Comparison of ENCODE assay signal across 3 fruit fly cellular contexts in the genomic region with DNA sequence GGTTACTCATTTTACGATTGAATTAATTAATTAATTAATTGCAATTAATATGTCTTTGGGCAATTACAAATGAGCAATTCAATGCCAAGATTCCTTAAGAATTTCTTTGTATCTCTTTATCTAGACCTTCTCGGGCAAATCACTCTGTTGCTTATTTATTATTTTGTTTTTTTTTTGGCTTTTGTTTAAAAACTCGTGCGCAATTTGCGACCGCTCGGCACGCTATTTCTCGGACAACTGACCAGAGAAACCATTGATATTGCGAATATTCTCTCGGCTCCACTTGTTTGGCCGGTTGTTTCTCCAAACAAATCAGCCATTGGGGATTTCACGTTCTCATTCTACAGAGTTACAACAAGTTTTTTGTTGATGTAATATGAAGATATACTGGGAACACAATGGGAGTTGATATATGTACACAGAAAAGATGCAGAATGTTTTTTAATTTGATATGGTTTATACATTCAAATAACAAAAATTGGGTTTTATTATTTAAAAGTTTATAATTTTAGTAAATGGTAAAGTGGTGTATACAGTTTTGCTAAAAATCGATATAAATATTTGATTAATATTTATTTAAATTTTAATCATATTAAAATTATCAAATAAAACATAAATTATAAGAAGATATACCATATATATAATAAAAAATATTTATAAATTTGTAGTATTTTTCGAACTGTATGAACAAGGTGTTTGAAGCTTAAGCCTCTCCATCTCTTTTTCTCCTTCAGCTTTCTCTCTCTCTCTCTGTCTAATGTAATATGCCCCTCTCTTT.
A peak's percentile ranks its signal among the peaks of the same experiment; 100 is the strongest.
TF ChIP-seq lines count a peak whose summit lies in the region.

A gene (minus strand): TSS at position 243 of the 778 bp plus-strand sequence.

TF ChIP-seq in whole organism, embryonic, 481 proteins besides CTCF, POLR2A, EP300 and RAD21 (continued from another document and continues in another):
- TF ChIP-seq CG15601 (tag; optimal IDR thresholded peaks at IDR 0.05; lab: Kevin White, UChicago) (peak; percentile 35), CG30403 (GFP tag; optimal IDR thresholded peaks at IDR 0.05; lab: Kevin White, UChicago) (peak; percentile 18), NFAT (GFP tag; IDR thresholded peaks at IDR 0.05; lab: Robert Waterston, UW) (no peak), salm (tag; optimal IDR thresholded peaks at IDR 0.05; lab: Kevin White, UChicago) (no peak), CG18599 (GFP tag; optimal IDR thresholded peaks at IDR 0.05; lab: Kevin White, UChicago) (peak; percentile 21), CG6854 (GFP tag; optimal IDR thresholded peaks at IDR 0.05; lab: Kevin White, UChicago) (no peak), Drgx (GFP tag; IDR thresholded peaks at IDR 0.05; lab: Robert Waterston, UW) (peak; percentile 49), slbo (GFP tag; IDR thresholded peaks at IDR 0.05; lab: Robert Waterston, UW) (peak; percentile 62), CG2712 (tag; optimal IDR thresholded peaks at IDR 0.05; lab: Kevin White, UChicago) (peak; percentile 49), CG12071 (GFP tag; optimal IDR thresholded peaks at IDR 0.05; lab: Kevin White, UChicago) (no peak), CG8388 (GFP tag; optimal IDR thresholded peaks at IDR 0.05; lab: Kevin White, UChicago) (peak; percentile 48), lola (GFP tag; optimal IDR thresholded peaks at IDR 0.05; lab: Kevin White, UChicago) (peak in 1 of 3 experiments; percentile 39), dmrt11E (tag; optimal IDR thresholded peaks at IDR 0.05; lab: Kevin White, UChicago) (peak; percentile 21), CG17186 (GFP tag; optimal IDR thresholded peaks at IDR 0.05; lab: Kevin White, UChicago) (no peak), peb (GFP tag; IDR thresholded peaks at IDR 0.05; lab: Robert Waterston, UW) (no peak), CG9932 (GFP tag; IDR thresholded peaks at IDR 0.05; lab: Robert Waterston, UW) (peak; percentile 39; the same call in 1 of the 2 replicates), phol (tag; optimal IDR thresholded peaks at IDR 0.05; lab: Kevin White, UChicago) (peak; percentile 8), gem (tag; optimal IDR thresholded peaks at IDR 0.05; lab: Kevin White, UChicago) (peak; percentile 80), CG9727 (GFP tag; optimal IDR thresholded peaks at IDR 0.05; lab: Kevin White, UChicago) (peak; percentile 27), CG2678 (tag; optimal IDR thresholded peaks at IDR 0.05; lab: Kevin White, UChicago) (peak; percentile 55), CG8924 (tag; optimal IDR thresholded peaks at IDR 0.05; lab: Kevin White, UChicago) (peak; percentile 65), CG17361 (GFP tag; IDR thresholded peaks at IDR 0.05; lab: Robert Waterston, UW) (peak; percentile 74; the same call in 2 of the 3 replicates), CoRest (tag; optimal IDR thresholded peaks at IDR 0.05; lab: Kevin White, UChicago) (peak; percentile 59), nerfin-1 (tag; optimal IDR thresholded peaks at IDR 0.05; lab: Kevin White, UChicago) (no peak), trh (GFP tag; optimal IDR thresholded peaks at IDR 0.05; lab: Kevin White, UChicago) (no peak), E2f2 (GFP tag; IDR thresholded peaks at IDR 0.05; lab: Robert Waterston, UW) (no peak), CG10565 (GFP tag; optimal IDR thresholded peaks at IDR 0.05; lab: Kevin White, UChicago) (no peak), CG10979 (tag; optimal IDR thresholded peaks at IDR 0.05; lab: Kevin White, UChicago) (peak; percentile 51), CG31441 (GFP tag; IDR thresholded peaks at IDR 0.05; lab: Robert Waterston, UW) (peak; percentile 56; the same call in 1 of the 2 replicates), gsb-n (tag; optimal IDR thresholded peaks at IDR 0.05; lab: Kevin White, UChicago) (peak; percentile 66), CG7839 (tag; optimal IDR thresholded peaks at IDR 0.05; lab: Kevin White, UChicago) (peak; percentile 63), CG12769 (tag; optimal IDR thresholded peaks at IDR 0.05; lab: Kevin White, UChicago) (peak; percentile 25), Eip74EF (GFP tag; optimal IDR thresholded peaks at IDR 0.05; lab: Kevin White, UChicago) (peak in 1 of 2 experiments; percentile 9), emc (GFP tag; optimal IDR thresholded peaks at IDR 0.05; lab: Kevin White, UChicago) (no peak), CG12391 (tag; optimal IDR thresholded peaks at IDR 0.05; lab: Kevin White, UChicago) (peak; percentile 47), CG14710 (tag; optimal IDR thresholded peaks at IDR 0.05; lab: Kevin White, UChicago) (peak; percentile 32), D19A (tag; optimal IDR thresholded peaks at IDR 0.05; lab: Kevin White, UChicago) (peak; percentile 28), CG18262 (tag; optimal IDR thresholded peaks at IDR 0.05; lab: Kevin White, UChicago) (peak; percentile 65), CG10654 (GFP tag; optimal IDR thresholded peaks at IDR 0.05; lab: Kevin White, UChicago) (no peak), grau (tag; optimal IDR thresholded peaks at IDR 0.05; lab: Kevin White, UChicago) (peak; percentile 63)

TF ChIP-seq in whole organism, prepupa, 60 proteins besides CTCF, POLR2A, EP300 and RAD21 (continued from another document):
- TF ChIP-seq Blimp-1 (GFP tag; optimal IDR thresholded peaks at IDR 0.05; lab: Kevin White, UChicago) (peak; percentile 37), CG4318 (GFP tag; optimal IDR thresholded peaks at IDR 0.05; lab: Kevin White, UChicago) (peak; percentile 16), CG34406 (GFP tag; optimal IDR thresholded peaks at IDR 0.05; lab: Kevin White, UChicago) (peak; percentile 74), dac (GFP tag; optimal IDR thresholded peaks at IDR 0.05; lab: Kevin White, UChicago) (no peak), Sox102F (GFP tag; optimal IDR thresholded peaks at IDR 0.05; lab: Kevin White, UChicago) (no peak), CG6808 (GFP tag; optimal IDR thresholded peaks at IDR 0.05; lab: Kevin White, UChicago) (no peak), CG10669 (GFP tag; optimal IDR thresholded peaks at IDR 0.05; lab: Kevin White, UChicago) (peak; percentile 3), dsx (GFP tag; optimal IDR thresholded peaks at IDR 0.05; lab: Kevin White, UChicago; ENCODE audit: poor library complexity, severe bottlenecking) (peak; percentile 88), Met (GFP tag; optimal IDR thresholded peaks at IDR 0.05; lab: Kevin White, UChicago) (peak; percentile 45), CG6854 (GFP tag; optimal IDR thresholded peaks at IDR 0.05; lab: Kevin White, UChicago) (peak; percentile 10), CG10631 (GFP tag; optimal IDR thresholded peaks at IDR 0.05; lab: Kevin White, UChicago) (peak; percentile 89), net (GFP tag; optimal IDR thresholded peaks at IDR 0.05; lab: Kevin White, UChicago) (no peak), CG11294 (GFP tag; IDR thresholded peaks at IDR 0.05; lab: Robert Waterston, UW) (no peak), lz (GFP tag; optimal IDR thresholded peaks at IDR 0.05; lab: Kevin White, UChicago) (peak; percentile 34), spab (GFP tag; optimal IDR thresholded peaks at IDR 0.05; lab: Kevin White, UChicago) (no peak), fd59A (GFP tag; optimal IDR thresholded peaks at IDR 0.05; lab: Kevin White, UChicago) (no peak), CG8319 (GFP tag; optimal IDR thresholded peaks at IDR 0.05; lab: Kevin White, UChicago) (no peak), CG8632 (GFP tag; optimal IDR thresholded peaks at IDR 0.05; lab: Kevin White, UChicago) (peak; percentile 73), CG32006 (GFP tag; optimal IDR thresholded peaks at IDR 0.05; lab: Kevin White, UChicago) (peak; percentile 75), topi (GFP tag; optimal IDR thresholded peaks at IDR 0.05; lab: Kevin White, UChicago) (no peak), Lpt (GFP tag; optimal IDR thresholded peaks at IDR 0.05; lab: Kevin White, UChicago) (peak; percentile 72), pdm3 (GFP tag; optimal IDR thresholded peaks at IDR 0.05; lab: Kevin White, UChicago) (peak; percentile 14), achi (GFP tag; optimal IDR thresholded peaks at IDR 0.05; lab: Kevin White, UChicago) (peak; percentile 62), OdsH (GFP tag; optimal IDR thresholded peaks at IDR 0.05; lab: Kevin White, UChicago) (peak; percentile 57), CG31627 (GFP tag; optimal IDR thresholded peaks at IDR 0.05; lab: Kevin White, UChicago) (no peak), Sox14 (GFP tag; optimal IDR thresholded peaks at IDR 0.05; lab: Kevin White, UChicago) (no peak), vri (GFP tag; optimal IDR thresholded peaks at IDR 0.05; lab: Kevin White, UChicago) (peak; percentile 35), Eip75B (GFP tag; optimal IDR thresholded peaks at IDR 0.05; lab: Kevin White, UChicago) (peak; percentile 23), eg (GFP tag; IDR thresholded peaks at IDR 0.05; lab: Robert Waterston, UW) (peak; percentile 63; the same call in 1 of the 3 replicates), CG11762 (GFP tag; optimal IDR thresholded peaks at IDR 0.05; lab: Kevin White, UChicago; ENCODE audit: insufficient read depth) (no peak), Hr39 (GFP tag; optimal IDR thresholded peaks at IDR 0.05; lab: Kevin White, UChicago) (no peak), Gug (GFP tag; IDR thresholded peaks at IDR 0.05; lab: Robert Waterston, UW) (peak; percentile 25; the same call in 1 of the 2 replicates), CG6276 (GFP tag; optimal IDR thresholded peaks at IDR 0.05; lab: Kevin White, UChicago) (peak; percentile 27), Eip93F (GFP tag; optimal IDR thresholded peaks at IDR 0.05; lab: Kevin White, UChicago) (peak; percentile 20), Hr38 (GFP tag; optimal IDR thresholded peaks at IDR 0.05; lab: Kevin White, UChicago) (no peak), CG11902 (GFP tag; optimal IDR thresholded peaks at IDR 0.05; lab: Kevin White, UChicago) (no peak), esn (GFP tag; optimal IDR thresholded peaks at IDR 0.05; lab: Kevin White, UChicago) (peak; percentile 74), cyc (GFP tag; optimal IDR thresholded peaks at IDR 0.05; lab: Kevin White, UChicago) (peak; percentile 39), salr (GFP tag; optimal IDR thresholded peaks at IDR 0.05; lab: Kevin White, UChicago) (peak in 1 of 2 experiments; percentile 83), Ets96B (tag; optimal IDR thresholded peaks at IDR 0.05; lab: Kevin White, UChicago) (peak; percentile 84)
TF ChIP-seq in whole organism, prepupa: peak in this region for 38.

TF ChIP-seq in whole organism, wandering third instar larva, 38 proteins besides CTCF, POLR2A, EP300 and RAD21 (continued from another document):
- TF ChIP-seq usp (GFP tag; optimal IDR thresholded peaks at IDR 0.05; lab: Kevin White, UChicago), result no peak
- TF ChIP-seq h (GFP tag; optimal IDR thresholded peaks at IDR 0.05; lab: Kevin White, UChicago), result no peak
- TF ChIP-seq CG32264 (GFP tag; optimal IDR thresholded peaks at IDR 0.05; lab: Kevin White, UChicago), result no peak
- TF ChIP-seq Vsx2 (GFP tag; optimal IDR thresholded peaks at IDR 0.05; lab: Kevin White, UChicago; ENCODE audit: partially characterized antibody), result peak; percentile 42
- TF ChIP-seq tai (GFP tag; optimal IDR thresholded peaks at IDR 0.05; lab: Kevin White, UChicago), result no peak
- no peak for TF ChIP-seq woc (GFP tag; optimal IDR thresholded peaks at IDR 0.05; lab: Kevin White, UChicago)
- no peak for TF ChIP-seq ey (GFP tag; optimal IDR thresholded peaks at IDR 0.05; lab: Kevin White, UChicago)
- TF ChIP-seq dsf (GFP tag; optimal IDR thresholded peaks at IDR 0.05; lab: Kevin White, UChicago; ENCODE audit: borderline replicate concordance), result no peak
- peak; percentile 38 for TF ChIP-seq sage (GFP tag; optimal IDR thresholded peaks at IDR 0.05; lab: Kevin White, UChicago)
- TF ChIP-seq Rel (GFP tag; optimal IDR thresholded peaks at IDR 0.05; lab: Kevin White, UChicago), result no peak
- TF ChIP-seq Rel (tag; optimal IDR thresholded peaks at IDR 0.05; lab: Kevin White, UChicago), result peak; percentile 90
- TF ChIP-seq Hr83 (GFP tag; optimal IDR thresholded peaks at IDR 0.05; lab: Kevin White, UChicago; ENCODE audit: poor library complexity, severe bottlenecking), result peak; percentile 55
- TF ChIP-seq psq (GFP tag; optimal IDR thresholded peaks at IDR 0.05; lab: Kevin White, UChicago), result peak; percentile 70
